Worm (Caenorhabditis elegans) whole organism, young adult: ENCODE results near the gene C16C8.19.

Experiments used
- D2030.7 ChIP-seq: fragments of 200-800 bp; sonication (Bioruptor generic); IDR thresholded peaks from 2 replicates; pipeline ENCODE4 v1.3.6; 2022; ENCODE audit warnings: missing genetic modification reagents, missing genetic modification characterization, missing compliant biosample characterization
- F49E8.2 ChIP-seq: sonication (generic microtip); optimal IDR thresholded peaks from 3 replicates; lab custom pipeline; 2017; ENCODE audit warnings: missing genetic modification characterization, mild to moderate bottlenecking, missing compliant biosample characterization, antibody characterized with exemption, moderate library complexity; ENCODE audit not compliant: insufficient read depth
- Y95B8A.8 ChIP-seq: fragments of 200-800 bp; sonication (Bioruptor generic); IDR thresholded peaks from 2 replicates; pipeline ENCODE4 v1.3.6; 2022; ENCODE audit warnings: missing genetic modification reagents, missing genetic modification characterization, missing compliant biosample characterization
- ceh-40 ChIP-seq: fragments of 200-800 bp; sonication (Bioruptor generic); IDR thresholded peaks from 2 replicates; pipeline ENCODE4 v1.3.6; 2022; ENCODE audit warnings: missing genetic modification characterization, missing compliant biosample characterization
- egrh-3 ChIP-seq: fragments of 200-800 bp; sonication (Bioruptor generic); IDR thresholded peaks from 2 replicates; pipeline ENCODE4 v1.3.6; 2022; ENCODE audit warnings: missing genetic modification reagents, missing genetic modification characterization, missing compliant biosample characterization
- ekl-4 ChIP-seq: fragments of 200-800 bp; sonication (Bioruptor generic); IDR thresholded peaks from 2 replicates; pipeline ENCODE4 v1.3.6; 2022; ENCODE audit warnings: missing genetic modification reagents, missing genetic modification characterization, missing compliant biosample characterization
- hlh-12 ChIP-seq: sonication (generic microtip); optimal IDR thresholded peaks from 2 replicates; lab custom pipeline; 2016; ENCODE audit warnings: missing genetic modification characterization, missing compliant biosample characterization
- nhr-90 ChIP-seq: sonication (generic microtip); optimal IDR thresholded peaks from 2 replicates; lab custom pipeline; 2016; ENCODE audit warnings: missing genotype, mild to moderate bottlenecking, missing genetic modification characterization, missing compliant biosample characterization
- tlf-1 ChIP-seq: fragments of 200-800 bp; sonication (Bioruptor generic); optimal IDR thresholded peaks from 2 replicates; lab custom pipeline; 2018; ENCODE audit warnings: mild to moderate bottlenecking, missing genetic modification characterization, missing compliant biosample characterization
- zfh-2 ChIP-seq: fragments of 200-800 bp; sonication (Bioruptor generic); conservative IDR thresholded peaks from 2 replicates; pipeline ENCODE4 v1.3.6; 2022; ENCODE audit warnings: missing genetic modification reagents, missing genetic modification characterization, missing compliant biosample characterization

DNA sequence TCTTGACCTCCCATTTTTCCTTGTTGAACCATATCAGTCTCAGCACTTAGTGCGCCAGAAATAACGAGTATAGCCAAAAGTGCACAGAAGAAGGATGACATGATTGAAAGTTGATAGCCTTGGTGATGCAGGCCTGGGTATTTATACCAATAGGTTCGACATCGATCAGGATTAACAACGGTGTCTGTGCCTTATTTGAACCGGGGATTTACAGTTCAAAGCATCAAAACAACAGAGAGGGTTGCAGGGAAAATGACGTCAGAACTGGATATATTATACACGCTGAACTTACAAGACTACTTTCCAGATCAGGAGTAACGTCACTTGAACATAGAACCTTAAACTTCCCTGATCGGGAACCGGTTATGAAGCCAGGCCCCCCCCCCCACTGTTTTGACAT is 14.0 kb downstream of the C16C8.19 start, which contains the start of gene Y49F6B.12:
- TF ChIP-seq zfh-2 (GFP tag; lab: Robert Waterston, UW) (no peak), ekl-4 (GFP tag; lab: Robert Waterston, UW) (no peak), ceh-40 (no peak), D2030.7 (GFP tag; lab: Robert Waterston, UW) (no peak), F49E8.2 (tag; lab: Kevin White, UChicago) (no peak), tlf-1 (no peak), nhr-90 (no peak), Y95B8A.8 (GFP tag; lab: Robert Waterston, UW) (no peak), egrh-3 (GFP tag; lab: Robert Waterston, UW) (no peak), hlh-12 (tag; lab: Kevin White, UChicago) (no peak)
